Worm (Caenorhabditis elegans) whole organism, late embryonic: Measurements from ENCODE around the gene C34E11.4.

Experiments
- K09A11.1 ChIP-seq: sonication (generic microtip); optimal IDR thresholded peaks from 2 replicates; lab custom pipeline; 2017; ENCODE audit warnings: antibody characterized with exemption, mild to moderate bottlenecking, missing genetic modification characterization, missing compliant biosample characterization; ENCODE audit not compliant: insufficient read depth
- lim-6 ChIP-seq: sonication (generic microtip); optimal IDR thresholded peaks from 2 replicates; lab custom pipeline; 2016; ENCODE audit warnings: missing genetic modification characterization, missing compliant biosample characterization
- nhr-11 ChIP-seq: fragments of 150-350 bp; optimal IDR thresholded peaks from 2 replicates; lab custom pipeline; 2014; ENCODE audit warnings: missing biosample characterization, missing genetic modification characterization
- pha-4 ChIP-seq: fragments of 150-350 bp; optimal IDR thresholded peaks from 2 replicates; lab custom pipeline; 2018; ENCODE audit warnings: missing biosample characterization, missing genetic modification reagents, missing genetic modification characterization

ce11 chrX:11758809-11759208 is 45.2 kb upstream of the C34E11.4 start, which contains the start of gene lact-7:
- TF ChIP-seq pha-4 (tag; lab: Kevin White, UChicago) (no peak), lim-6 (tag; lab: Kevin White, UChicago) (no peak), nhr-11 (tag; lab: Kevin White, UChicago) (no peak), K09A11.1 (no peak)
